Fruit fly (Drosophila melanogaster): ENCODE measurements around the gene CG32204.

Gene CG32204

DNA sequence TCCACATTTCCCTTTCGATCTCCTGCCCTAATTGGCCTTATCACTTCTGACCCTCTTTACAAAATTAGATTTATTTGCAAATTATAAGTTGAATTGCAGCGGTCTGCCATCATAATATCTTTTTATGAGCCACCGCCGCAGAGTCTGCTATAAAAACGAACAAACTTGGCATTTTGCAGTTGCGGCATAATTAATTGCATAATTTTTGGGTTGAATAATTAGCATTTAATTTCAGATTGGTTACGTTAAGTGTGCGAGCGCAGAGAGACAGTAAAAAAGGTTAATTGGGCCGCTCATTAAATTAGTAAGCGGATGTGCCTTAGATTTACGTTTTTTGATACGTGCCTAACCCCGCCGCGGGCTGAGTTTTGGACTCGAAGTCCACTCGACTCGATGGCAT, 3.3 kb upstream of the CG32204 start (continued):
- TF ChIP-seq CG9797 (GFP tag; optimal IDR thresholded peaks at IDR 0.05) (no peak), fd3F (GFP tag; optimal IDR thresholded peaks at IDR 0.05) (no peak), esg (GFP tag; conservative IDR thresholded peaks at IDR 0.05) (no peak), CG8924 (tag; optimal IDR thresholded peaks at IDR 0.05) (no peak), sug (tag; optimal IDR thresholded peaks at IDR 0.05) (no peak), Kr (GFP tag; optimal IDR thresholded peaks at IDR 0.05) (no peak), ac (GFP tag; optimal IDR thresholded peaks at IDR 0.05) (no peak), CG31388 (GFP tag; optimal IDR thresholded peaks at IDR 0.05) (no peak), disco-r (GFP tag; optimal IDR thresholded peaks at IDR 0.05) (no peak), CG8765 (GFP tag; IDR thresholded peaks at IDR 0.05) (no peak), Deaf1 (tag; optimal IDR thresholded peaks at IDR 0.05) (no peak), CG2199 (GFP tag; IDR thresholded peaks at IDR 0.05) (0 out of 3 replicates have a peak, but pooled peaks have one; percentile 20), bcd (GFP tag; optimal IDR thresholded peaks at IDR 0.05) (no peak), CG15269 (tag; optimal IDR thresholded peaks at IDR 0.05) (no peak), stwl (tag; optimal IDR thresholded peaks at IDR 0.05) (peak; percentile 9), Ets97D (GFP tag; optimal IDR thresholded peaks at IDR 0.05) (no peak), fd102C (GFP tag; optimal IDR thresholded peaks at IDR 0.05) (no peak), CG6765 (GFP tag; optimal IDR thresholded peaks at IDR 0.05) (no peak), sob (GFP tag; IDR thresholded peaks at IDR 0.05) (0 out of 2 replicates have a peak, but pooled peaks have one; percentile 24), crol (GFP tag; IDR thresholded peaks at IDR 0.05) (no peak), CG10431 (GFP tag; optimal IDR thresholded peaks at IDR 0.05) (no peak), nerfin-1 (tag; optimal IDR thresholded peaks at IDR 0.05) (no peak), CG4360 (GFP tag; IDR thresholded peaks at IDR 0.05) (no peak), CG30431 (GFP tag; optimal IDR thresholded peaks at IDR 0.05) (no peak), Scr (GFP tag; IDR thresholded peaks at IDR 0.05; ENCODE audit: partially characterized antibody) (no peak), tup (GFP tag; optimal IDR thresholded peaks at IDR 0.05) (no peak), lab (GFP tag; optimal IDR thresholded peaks at IDR 0.05) (no peak), Spps (tag; optimal IDR thresholded peaks at IDR 0.05) (no peak), CTCF (GFP tag; optimal IDR thresholded peaks at IDR 0.05) (peak; percentile 13), NFAT (GFP tag; IDR thresholded peaks at IDR 0.05) (no peak), CG1233 (GFP tag; optimal IDR thresholded peaks at IDR 0.05) (no peak), usp (GFP tag; optimal IDR thresholded peaks at IDR 0.05) (no peak), Neu2 (GFP tag; optimal IDR thresholded peaks at IDR 0.05; ENCODE audit: borderline replicate concordance) (no peak), bigmax (GFP tag; optimal IDR thresholded peaks at IDR 0.05) (no peak), gro (GFP tag; optimal IDR thresholded peaks at IDR 0.05) (no peak), bsh (GFP tag; optimal IDR thresholded peaks at IDR 0.05) (no peak), CG3838 (GFP tag; optimal IDR thresholded peaks at IDR 0.05) (no peak), vvl (GFP tag; IDR thresholded peaks at IDR 0.05) (peak; percentile 90), Vsx1 (GFP tag; optimal IDR thresholded peaks at IDR 0.05) (peak; percentile 50), chinmo (GFP tag; IDR thresholded peaks at IDR 0.05; ENCODE audit: partially characterized antibody) (0 out of 4 replicates have a peak, but pooled peaks have one; percentile 72), fd96Cb (tag; optimal IDR thresholded peaks at IDR 0.05) (no peak), slou (GFP tag; optimal IDR thresholded peaks at IDR 0.05) (no peak)

DNA sequence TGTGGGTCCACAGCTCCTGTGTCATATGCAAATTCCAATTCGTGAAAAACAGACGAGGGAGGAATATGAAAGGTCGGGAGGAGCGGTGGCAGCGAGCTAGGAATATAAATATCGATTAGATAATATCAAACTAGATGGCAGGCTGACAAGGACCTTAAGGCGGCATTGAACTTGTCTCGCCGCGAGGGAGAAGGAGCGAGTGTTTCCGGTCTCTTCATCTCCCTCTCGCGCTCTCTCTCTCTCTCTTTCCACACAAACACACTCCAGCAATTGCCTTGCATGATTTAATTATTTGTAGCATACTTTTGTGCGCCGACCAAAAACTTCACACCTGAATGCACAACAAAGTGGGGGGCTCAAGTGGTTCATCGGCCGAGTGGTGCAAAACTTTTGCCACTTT, 1.1 kb upstream of the CG32204 start:
- TF ChIP-seq CG11456 (GFP tag; IDR thresholded peaks at IDR 0.05) (0 out of 3 replicates have a peak, but pooled peaks have one; percentile 41), ttk (GFP tag; IDR thresholded peaks at IDR 0.05) (0 out of 2 replicates have a peak, but pooled peaks have one; percentile 18), CG10321 (GFP tag; IDR thresholded peaks at IDR 0.05) (peak; percentile 54; the same call in 1 of the 2 replicates), CG8944 (GFP tag; optimal IDR thresholded peaks at IDR 0.05) (no peak), NfI (GFP tag; optimal IDR thresholded peaks at IDR 0.05) (peak; percentile 4), sr (GFP tag; IDR thresholded peaks at IDR 0.05) (no peak), CTCF (GFP tag; optimal IDR thresholded peaks at IDR 0.05) (peak; percentile 15), crol (GFP tag; IDR thresholded peaks at IDR 0.05) (peak; percentile 28; the same call in 1 of the 2 replicates), prd (optimal IDR thresholded peaks at IDR 0.05) (no peak), prd (GFP tag; IDR thresholded peaks at IDR 0.05) (0 out of 3 replicates have a peak, but pooled peaks have one; percentile 26), Side (GFP tag; optimal IDR thresholded peaks at IDR 0.05) (no peak), Elba2 (GFP tag; optimal IDR thresholded peaks at IDR 0.05) (no peak), CG1603 (tag; optimal IDR thresholded peaks at IDR 0.05) (peak; percentile 19), CG7556 (GFP tag; optimal IDR thresholded peaks at IDR 0.05) (no peak)

All from whole organism, embryonic.